Fruit fly (Drosophila melanogaster): ENCODE measurements around the gene spen.
A peak's percentile ranks its signal among the peaks of the same experiment; 100 is the strongest.

spen gene

DNA sequence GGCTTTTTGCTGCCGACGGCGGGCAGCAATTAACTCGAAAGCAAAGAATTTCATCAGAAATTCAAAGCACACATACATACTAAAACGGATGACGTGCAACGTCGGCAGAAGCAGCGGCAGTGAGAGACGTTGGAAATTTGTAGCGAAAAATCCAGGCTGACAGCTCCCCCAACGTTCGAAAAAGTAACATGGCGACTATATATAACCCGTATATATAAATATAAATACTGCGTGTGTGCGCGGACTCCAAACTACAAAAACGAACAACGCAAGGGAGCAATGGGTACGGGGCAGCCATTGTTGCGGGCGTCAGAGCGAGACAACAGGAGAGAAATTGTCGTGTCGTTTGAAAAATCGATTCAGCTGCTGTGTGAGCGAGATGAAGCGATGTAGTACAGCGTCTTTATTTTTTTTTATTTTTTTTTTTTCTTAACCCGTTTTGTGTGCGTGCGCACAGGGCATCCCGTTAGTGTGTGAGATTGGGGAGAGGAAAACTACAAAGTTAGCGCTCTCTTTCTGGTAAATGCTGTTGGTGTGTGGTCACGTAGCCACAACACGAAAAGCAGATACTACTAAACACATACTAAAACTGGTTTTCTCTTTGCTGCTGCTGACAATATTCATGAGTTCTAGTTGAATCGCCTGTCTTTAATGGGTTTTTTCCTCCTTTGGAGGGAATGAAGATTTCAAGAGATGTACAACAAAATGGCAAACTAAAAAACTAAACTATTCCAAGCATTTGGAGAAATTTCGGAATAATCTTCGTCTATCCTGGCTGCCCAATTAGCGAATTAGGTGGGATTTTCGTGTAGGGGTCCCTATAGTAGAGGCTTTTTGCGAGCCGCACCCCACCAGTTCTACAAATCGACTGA lies 2.0 kb downstream of the spen start (continued):
- TF ChIP-seq CG17568 (GFP tag; optimal IDR thresholded peaks at IDR 0.05) = peak; percentile 52
- TF ChIP-seq CG2120 (GFP tag; optimal IDR thresholded peaks at IDR 0.05) = peak; percentile 22
- peak; percentile 56 for TF ChIP-seq lab (GFP tag; optimal IDR thresholded peaks at IDR 0.05)
- peak; percentile 36 for TF ChIP-seq CG15514 (GFP tag; optimal IDR thresholded peaks at IDR 0.05)
- TF ChIP-seq CG4328 (GFP tag; optimal IDR thresholded peaks at IDR 0.05) = peak; percentile 70
- TF ChIP-seq Bgb (GFP tag; IDR thresholded peaks at IDR 0.05; ENCODE audit: partially characterized antibody) = no peak
- TF ChIP-seq Med (GFP tag) = peak; percentile 86
- peak; percentile 97 for TF ChIP-seq CG10543 (GFP tag; optimal IDR thresholded peaks at IDR 0.05)
- peak; percentile 12 for TF ChIP-seq CG3163 (GFP tag; optimal IDR thresholded peaks at IDR 0.05)
- peak; percentile 59 for TF ChIP-seq CG17912 (GFP tag; optimal IDR thresholded peaks at IDR 0.05)
- peak; percentile 31 for TF ChIP-seq nerfin-1 (tag; optimal IDR thresholded peaks at IDR 0.05)
- no peak for TF ChIP-seq HLH3B (GFP tag; IDR thresholded peaks at IDR 0.05)
- TF ChIP-seq CG10209 (GFP tag; optimal IDR thresholded peaks at IDR 0.05) = peak; percentile 6
- TF ChIP-seq CG6765 (GFP tag; optimal IDR thresholded peaks at IDR 0.05) = peak; percentile 15
- no peak for TF ChIP-seq Lhr (GFP tag; optimal IDR thresholded peaks at IDR 0.05)
- peak; percentile 9 to 47 for TF ChIP-seq Pdp1 (GFP tag; optimal IDR thresholded peaks at IDR 0.05)
- peak; percentile 50 for TF ChIP-seq ftz-f1 (GFP tag; optimal IDR thresholded peaks at IDR 0.05)
- TF ChIP-seq kni (GFP tag; optimal IDR thresholded peaks at IDR 0.05) = peak; percentile 100
- peak; percentile 26 for TF ChIP-seq YL-1 (GFP tag; optimal IDR thresholded peaks at IDR 0.05)
- TF ChIP-seq Hmr (GFP tag; optimal IDR thresholded peaks at IDR 0.05) = peak; percentile 68
- TF ChIP-seq jigr1 (GFP tag; IDR thresholded peaks at IDR 0.05) = no peak
- TF ChIP-seq CG13894 (tag; optimal IDR thresholded peaks at IDR 0.05) = peak; percentile 79
- TF ChIP-seq cg (GFP tag; optimal IDR thresholded peaks at IDR 0.05) = peak; percentile 91
- peak; percentile 93 for TF ChIP-seq phol (tag; optimal IDR thresholded peaks at IDR 0.05)
- TF ChIP-seq CG8478 (optimal IDR thresholded peaks at IDR 0.05) = peak; percentile 55
- peak; percentile 48 for TF ChIP-seq caup (GFP tag; optimal IDR thresholded peaks at IDR 0.05; ENCODE audit: severe bottlenecking)
- no peak for TF ChIP-seq CoRest (tag; optimal IDR thresholded peaks at IDR 0.05)
- peak; percentile 94 for TF ChIP-seq nom (GFP tag; optimal IDR thresholded peaks at IDR 0.05)
- TF ChIP-seq jumu (GFP tag; optimal IDR thresholded peaks at IDR 0.05) = peak; percentile 10
- TF ChIP-seq Oaz (GFP tag; IDR thresholded peaks at IDR 0.05) = no peak
- peak; percentile 9 for TF ChIP-seq CG30403 (GFP tag; optimal IDR thresholded peaks at IDR 0.05)
- TF ChIP-seq Ets65A (GFP tag) = no peak
- peak; percentile 9 for TF ChIP-seq tin (GFP tag; optimal IDR thresholded peaks at IDR 0.05)
- TF ChIP-seq Dip3 (GFP tag; optimal IDR thresholded peaks at IDR 0.05) = peak; percentile 30
- TF ChIP-seq Kr (GFP tag; optimal IDR thresholded peaks at IDR 0.05) = peak; percentile 99
- peak; percentile 43 for TF ChIP-seq CG1603 (tag; optimal IDR thresholded peaks at IDR 0.05)
- peak; percentile 43 for TF ChIP-seq CG17829 (tag; optimal IDR thresholded peaks at IDR 0.05)
- TF ChIP-seq CG9727 (GFP tag; optimal IDR thresholded peaks at IDR 0.05) = peak; percentile 37
- TF ChIP-seq CG14710 (tag; optimal IDR thresholded peaks at IDR 0.05) = no peak
- TF ChIP-seq hbn (GFP tag; IDR thresholded peaks at IDR 0.05; ENCODE audit: partially characterized antibody) = no peak
- peak; percentile 38 for TF ChIP-seq NC2β (GFP tag; optimal IDR thresholded peaks at IDR 0.05)
- peak; percentile 17 for TF ChIP-seq CG9817 (tag; optimal IDR thresholded peaks at IDR 0.05)
- TF ChIP-seq Xrp1 (GFP tag; IDR thresholded peaks at IDR 0.05) = no peak
- TF ChIP-seq Hey (tag; optimal IDR thresholded peaks at IDR 0.05) = peak; percentile 43
- TF ChIP-seq CG15601 (tag; optimal IDR thresholded peaks at IDR 0.05) = peak; percentile 32
- TF ChIP-seq lilli (GFP tag; optimal IDR thresholded peaks at IDR 0.05) = peak; percentile 23
- no peak for TF ChIP-seq CG10274 (GFP tag; optimal IDR thresholded peaks at IDR 0.05)
- TF ChIP-seq CG8924 (tag; optimal IDR thresholded peaks at IDR 0.05) = peak; percentile 28
